Fruit fly (Drosophila melanogaster): ENCODE results near the gene CG14855.

The CG14855 gene

DNA sequence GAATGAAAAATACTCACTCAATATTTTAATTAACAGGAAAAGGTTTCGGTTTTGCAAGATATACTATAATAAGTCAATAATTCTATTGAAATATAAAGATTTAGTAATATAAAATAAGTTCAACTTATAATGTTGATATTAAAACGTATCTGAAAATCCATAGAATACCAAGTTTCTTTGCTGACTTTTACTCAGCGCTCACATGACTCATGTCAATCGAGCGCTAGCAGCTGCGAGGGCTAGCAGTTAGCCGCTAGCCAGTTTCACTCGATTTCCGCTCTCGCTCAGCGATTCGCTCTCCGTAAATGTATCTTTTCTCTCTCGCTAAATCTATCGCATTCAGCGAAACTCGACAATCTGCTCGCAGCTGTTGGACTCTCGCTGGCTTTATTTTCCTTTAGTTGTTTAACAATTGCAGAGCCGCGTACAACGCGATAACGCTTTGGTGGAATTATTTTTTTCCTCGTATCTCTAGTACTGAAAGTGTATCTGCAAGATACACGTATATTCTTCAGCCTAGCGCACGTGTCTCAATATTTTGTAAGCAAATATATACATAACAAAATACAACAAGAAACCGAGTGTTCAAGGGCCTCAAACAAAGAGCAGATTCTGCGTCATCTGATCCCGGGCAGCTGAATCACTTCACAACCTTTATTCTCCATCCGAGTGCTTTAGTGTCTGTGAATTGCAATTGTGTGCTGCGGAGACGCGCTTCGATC lies 46.9 kb upstream of the CG14855 start (continued):
- TF ChIP-seq CkIIα-i1 (GFP tag; IDR thresholded peaks at IDR 0.05): no peak; the same call in 1 of the 2 replicates
- TF ChIP-seq TFAM (GFP tag; optimal IDR thresholded peaks at IDR 0.05): peak; percentile 26
- peak; percentile 75 for TF ChIP-seq gsb-n (tag; optimal IDR thresholded peaks at IDR 0.05)
- peak; percentile 33; the same call in 1 of the 2 replicates for TF ChIP-seq CG11247 (GFP tag; IDR thresholded peaks at IDR 0.05)
- no peak for TF ChIP-seq dimm (GFP tag; IDR thresholded peaks at IDR 0.05)
- TF ChIP-seq Bteb2 (GFP tag; optimal IDR thresholded peaks at IDR 0.05): peak; percentile 55
- no peak for TF ChIP-seq CG3847 (GFP tag; IDR thresholded peaks at IDR 0.05)
- peak; percentile 4 for TF ChIP-seq pum (GFP tag; optimal IDR thresholded peaks at IDR 0.05)
- TF ChIP-seq schlank (tag; optimal IDR thresholded peaks at IDR 0.05): peak; percentile 85
- TF ChIP-seq Eip74EF (GFP tag; optimal IDR thresholded peaks at IDR 0.05): peak in 1 of 2 experiments; percentile 71
- no peak for TF ChIP-seq Antp (GFP tag; optimal IDR thresholded peaks at IDR 0.05)
- peak; percentile 68 for TF ChIP-seq CG8281 (tag; optimal IDR thresholded peaks at IDR 0.05)
- TF ChIP-seq CTCF (GFP tag; optimal IDR thresholded peaks at IDR 0.05): peak; percentile 8
- TF ChIP-seq Stat92E (GFP tag; optimal IDR thresholded peaks at IDR 0.05): peak in 1 of 3 experiments; percentile 75
- TF ChIP-seq CG12104 (GFP tag; optimal IDR thresholded peaks at IDR 0.05): peak; percentile 61

- TF ChIP-seq Awh (GFP tag; IDR thresholded peaks at IDR 0.05): no peak
- TF ChIP-seq sens (GFP tag): peak; percentile 4
- peak; percentile 53 for TF ChIP-seq gcm (GFP tag; optimal IDR thresholded peaks at IDR 0.05)
- TF ChIP-seq CG2199 (GFP tag; IDR thresholded peaks at IDR 0.05): 0 out of 3 replicates have a peak, but pooled peaks have one; percentile 74
These were observed 45.1 kb upstream of the CG14855 start, which contains the start of gene smp-30 for dm6 chr3R:14751023-14751422. TSS of gene smp-30 (minus strand) at chr3R:14751246.

- TF ChIP-seq CG2199 (GFP tag; IDR thresholded peaks at IDR 0.05) (0 out of 3 replicates have a peak, but pooled peaks have one; percentile 14), CG1792 (GFP tag; optimal IDR thresholded peaks at IDR 0.05) (no peak), D (optimal IDR thresholded peaks at IDR 0.05) (no peak), D (GFP tag; optimal IDR thresholded peaks at IDR 0.05) (no peak), CG12155 (GFP tag; optimal IDR thresholded peaks at IDR 0.05) (no peak)
These were observed 41.7 kb upstream of the CG14855 start, which contains the start of gene CG7362 for dm6 chr3R:14754360-14754759. TSS of gene CG7362 (minus strand) at chr3R:14754460.

- TF ChIP-seq Antp (GFP tag; optimal IDR thresholded peaks at IDR 0.05) (no peak), gem (tag; optimal IDR thresholded peaks at IDR 0.05) (peak; percentile 66), odd (GFP tag; optimal IDR thresholded peaks at IDR 0.05) (no peak), CG10366 (GFP tag; IDR thresholded peaks at IDR 0.05) (peak; percentile 49; the same call in 1 of the 2 replicates), inv (GFP tag; IDR thresholded peaks at IDR 0.05; ENCODE audit: partially characterized antibody) (no peak), eyg (GFP tag; optimal IDR thresholded peaks at IDR 0.05) (no peak), amos (GFP tag; IDR thresholded peaks at IDR 0.05; ENCODE audit: partially characterized antibody) (no peak), HLH54F (GFP tag; optimal IDR thresholded peaks at IDR 0.05) (no peak), CG43689 (GFP tag; IDR thresholded peaks at IDR 0.05) (no peak), ind (GFP tag; optimal IDR thresholded peaks at IDR 0.05) (peak; percentile 54), CG2116 (GFP tag; optimal IDR thresholded peaks at IDR 0.05) (no peak), wek (GFP tag; optimal IDR thresholded peaks at IDR 0.05) (no peak), CG11456 (GFP tag; IDR thresholded peaks at IDR 0.05) (no peak; the same call in 1 of the 3 replicates), pnt (GFP tag; optimal IDR thresholded peaks at IDR 0.05) (no peak), CG6683 (GFP tag; optimal IDR thresholded peaks at IDR 0.05) (peak; percentile 10), CG10565 (GFP tag; optimal IDR thresholded peaks at IDR 0.05) (no peak), Hey (tag; optimal IDR thresholded peaks at IDR 0.05) (no peak), D19A (tag; optimal IDR thresholded peaks at IDR 0.05) (peak; percentile 20), kni (GFP tag; optimal IDR thresholded peaks at IDR 0.05) (no peak), gcm2 (GFP tag; optimal IDR thresholded peaks at IDR 0.05) (peak; percentile 1), CG6254 (GFP tag; optimal IDR thresholded peaks at IDR 0.05) (no peak), gt (GFP tag; IDR thresholded peaks at IDR 0.05) (no peak), CG10321 (GFP tag; IDR thresholded peaks at IDR 0.05) (no peak)
These were observed 41.2 kb upstream of the CG14855 start for dm6 chr3R:14754806-14755488.
